2 fruit fly cellular contexts compared by ENCODE assay signal in the genomic region with DNA sequence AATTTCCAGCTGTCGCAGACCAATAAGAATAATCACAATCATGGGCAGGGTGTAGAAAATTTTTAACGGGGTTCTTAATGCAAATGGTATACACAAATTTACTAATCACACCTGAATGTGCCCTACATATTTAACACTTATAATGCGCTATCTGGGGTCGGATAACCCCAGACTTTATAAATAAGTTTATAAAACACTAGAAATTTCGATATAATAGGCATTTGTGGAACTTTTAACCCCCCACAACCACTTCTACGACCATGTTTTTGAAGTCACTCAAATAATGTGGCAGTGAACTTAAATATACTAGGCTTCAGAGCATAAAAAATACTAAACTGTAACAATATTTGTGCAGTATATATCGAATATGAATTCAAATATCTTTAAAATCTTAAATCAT.
TF ChIP-seq lines count a peak whose summit lies in the region.

A gene (minus strand): TSS at position 264 of the 400 bp plus-strand sequence.

TF ChIP-seq in whole organism, embryonic, 481 proteins besides CTCF, POLR2A, EP300 and RAD21 (continued from another document and continues in another):
- peak; percentile 98 for TF ChIP-seq oc (tag; optimal IDR thresholded peaks at IDR 0.05; lab: Kevin White, UChicago)
- TF ChIP-seq sob (GFP tag; IDR thresholded peaks at IDR 0.05; lab: Robert Waterston, UW), result peak; percentile 98
- peak; percentile 95 for TF ChIP-seq ken (GFP tag; IDR thresholded peaks at IDR 0.05; lab: Robert Waterston, UW)
- peak; percentile 98 for TF ChIP-seq CG13894 (tag; optimal IDR thresholded peaks at IDR 0.05; lab: Kevin White, UChicago)
- TF ChIP-seq danr (GFP tag; IDR thresholded peaks at IDR 0.05; lab: Robert Waterston, UW), result peak; percentile 96
- peak; percentile 97 for TF ChIP-seq odd (GFP tag; optimal IDR thresholded peaks at IDR 0.05; lab: Kevin White, UChicago)
- peak; percentile 89 for TF ChIP-seq Myb (GFP tag; optimal IDR thresholded peaks at IDR 0.05; lab: Kevin White, UChicago)
- TF ChIP-seq Lhr (GFP tag; optimal IDR thresholded peaks at IDR 0.05; lab: Kevin White, UChicago), result peak; percentile 91
- no peak for TF ChIP-seq hb (GFP tag; IDR thresholded peaks at IDR 0.05; lab: Robert Waterston, UW; ENCODE audit: partially characterized antibody)
- peak; percentile 96 for TF ChIP-seq CG8089 (GFP tag; optimal IDR thresholded peaks at IDR 0.05; lab: Kevin White, UChicago)
- TF ChIP-seq Awh (GFP tag; IDR thresholded peaks at IDR 0.05; lab: Robert Waterston, UW), result peak; percentile 95
- TF ChIP-seq Hr78 (GFP tag; optimal IDR thresholded peaks at IDR 0.05; lab: Kevin White, UChicago), result peak in 1 of 2 experiments; percentile 90
- peak; percentile 96 for TF ChIP-seq H2.0 (GFP tag; IDR thresholded peaks at IDR 0.05; lab: Robert Waterston, UW)
- TF ChIP-seq ash1 (GFP tag; optimal IDR thresholded peaks at IDR 0.05; lab: Kevin White, UChicago), result peak; percentile 89
- TF ChIP-seq Oaz (GFP tag; IDR thresholded peaks at IDR 0.05; lab: Robert Waterston, UW), result peak; percentile 95
- peak; percentile 96 for TF ChIP-seq Blimp-1 (GFP tag; optimal IDR thresholded peaks at IDR 0.05; lab: Kevin White, UChicago)
- peak; percentile 98 for TF ChIP-seq CG34376 (GFP tag; optimal IDR thresholded peaks at IDR 0.05; lab: Kevin White, UChicago)
- TF ChIP-seq D19B (GFP tag; optimal IDR thresholded peaks at IDR 0.05; lab: Kevin White, UChicago), result peak; percentile 93
- peak; percentile 97 for TF ChIP-seq CG15696 (tag; optimal IDR thresholded peaks at IDR 0.05; lab: Kevin White, UChicago)
- peak; percentile 97 for TF ChIP-seq CG10147 (GFP tag; optimal IDR thresholded peaks at IDR 0.05; lab: Kevin White, UChicago)
- TF ChIP-seq CG8359 (GFP tag; optimal IDR thresholded peaks at IDR 0.05; lab: Kevin White, UChicago; ENCODE audit: borderline replicate concordance), result peak; percentile 91
- peak; percentile 98 for TF ChIP-seq CG18262 (tag; optimal IDR thresholded peaks at IDR 0.05; lab: Kevin White, UChicago)
- TF ChIP-seq CG4707 (GFP tag; optimal IDR thresholded peaks at IDR 0.05; lab: Kevin White, UChicago), result peak; percentile 94
- peak; percentile 95 for TF ChIP-seq peb (GFP tag; IDR thresholded peaks at IDR 0.05; lab: Robert Waterston, UW)
- peak; percentile 97 for TF ChIP-seq CG8388 (GFP tag; optimal IDR thresholded peaks at IDR 0.05; lab: Kevin White, UChicago)
- peak; percentile 97 for TF ChIP-seq CG11247 (GFP tag; IDR thresholded peaks at IDR 0.05; lab: Robert Waterston, UW)
- peak; percentile 97 for TF ChIP-seq caup (GFP tag; optimal IDR thresholded peaks at IDR 0.05; lab: Kevin White, UChicago; ENCODE audit: severe bottlenecking)
- peak; percentile 98 for TF ChIP-seq CG13775 (GFP tag; optimal IDR thresholded peaks at IDR 0.05; lab: Kevin White, UChicago)
- TF ChIP-seq HLH4C (GFP tag; IDR thresholded peaks at IDR 0.05; lab: Robert Waterston, UW; ENCODE audit: partially characterized antibody), result no peak
- peak; percentile 99 for TF ChIP-seq CoRest (tag; optimal IDR thresholded peaks at IDR 0.05; lab: Kevin White, UChicago)
- peak; percentile 92 for TF ChIP-seq C15 (GFP tag; IDR thresholded peaks at IDR 0.05; lab: Robert Waterston, UW)
- TF ChIP-seq CG12236 (GFP tag; optimal IDR thresholded peaks at IDR 0.05; lab: Kevin White, UChicago), result peak; percentile 95
- TF ChIP-seq lola (GFP tag; optimal IDR thresholded peaks at IDR 0.05; lab: Kevin White, UChicago), result peak in 1 of 3 experiments; percentile 97
- TF ChIP-seq tap (tag; optimal IDR thresholded peaks at IDR 0.05; lab: Kevin White, UChicago), result peak; percentile 97
- TF ChIP-seq TFAM (GFP tag; optimal IDR thresholded peaks at IDR 0.05; lab: Kevin White, UChicago), result peak; percentile 84
- TF ChIP-seq CG9609 (GFP tag; optimal IDR thresholded peaks at IDR 0.05; lab: Kevin White, UChicago), result peak; percentile 98
- TF ChIP-seq CG4404 (GFP tag; IDR thresholded peaks at IDR 0.05; lab: Robert Waterston, UW), result peak; percentile 97
- peak; percentile 98 for TF ChIP-seq CG17829 (tag; optimal IDR thresholded peaks at IDR 0.05; lab: Kevin White, UChicago)
- peak; percentile 98 for TF ChIP-seq CG12391 (tag; optimal IDR thresholded peaks at IDR 0.05; lab: Kevin White, UChicago)
- TF ChIP-seq CrebB (tag; optimal IDR thresholded peaks at IDR 0.05; lab: Kevin White, UChicago), result peak; percentile 96
- peak; percentile 94 for TF ChIP-seq ranshi (GFP tag; IDR thresholded peaks at IDR 0.05; lab: Robert Waterston, UW)
- peak; percentile 96 for TF ChIP-seq CG10462 (GFP tag; optimal IDR thresholded peaks at IDR 0.05; lab: Kevin White, UChicago)
- TF ChIP-seq ab (GFP tag; optimal IDR thresholded peaks at IDR 0.05; lab: Kevin White, UChicago), result peak; percentile 97
- peak; percentile 93 for TF ChIP-seq Vsx1 (GFP tag; optimal IDR thresholded peaks at IDR 0.05; lab: Kevin White, UChicago)
- TF ChIP-seq nerfin-2 (GFP tag; IDR thresholded peaks at IDR 0.05; lab: Robert Waterston, UW; ENCODE audit: partially characterized antibody), result no peak
- TF ChIP-seq shn (GFP tag; optimal IDR thresholded peaks at IDR 0.05; lab: Kevin White, UChicago), result peak; percentile 98
- TF ChIP-seq CG7556 (GFP tag; optimal IDR thresholded peaks at IDR 0.05; lab: Kevin White, UChicago), result peak; percentile 96
- peak; percentile 98 for TF ChIP-seq CG17359 (tag; optimal IDR thresholded peaks at IDR 0.05; lab: Kevin White, UChicago)
- TF ChIP-seq cato (GFP tag; optimal IDR thresholded peaks at IDR 0.05; lab: Kevin White, UChicago; ENCODE audit: borderline replicate concordance), result peak; percentile 95
- TF ChIP-seq pfk (GFP tag; optimal IDR thresholded peaks at IDR 0.05; lab: Kevin White, UChicago), result peak; percentile 69
- TF ChIP-seq pros (GFP tag; optimal IDR thresholded peaks at IDR 0.05; lab: Kevin White, UChicago), result peak; percentile 80
- no peak for TF ChIP-seq Kr (GFP tag; optimal IDR thresholded peaks at IDR 0.05; lab: Kevin White, UChicago)
- TF ChIP-seq Stat92E (GFP tag; optimal IDR thresholded peaks at IDR 0.05; lab: Kevin White, UChicago), result peak in 1 of 3 experiments; percentile 95
- peak; percentile 96 for TF ChIP-seq CG18764 (GFP tag; optimal IDR thresholded peaks at IDR 0.05; lab: Kevin White, UChicago)
- TF ChIP-seq stwl (tag; optimal IDR thresholded peaks at IDR 0.05; lab: Kevin White, UChicago), result peak; percentile 67
- peak; percentile 97 for TF ChIP-seq pnt (GFP tag; optimal IDR thresholded peaks at IDR 0.05; lab: Kevin White, UChicago)
- TF ChIP-seq abd-A (tag; optimal IDR thresholded peaks at IDR 0.05; lab: Kevin White, UChicago), result no peak
- TF ChIP-seq dmrt99B (tag; optimal IDR thresholded peaks at IDR 0.05; lab: Kevin White, UChicago), result peak; percentile 97
- TF ChIP-seq E2f1 (GFP tag; IDR thresholded peaks at IDR 0.05; lab: Robert Waterston, UW), result peak; percentile 96
- no peak for TF ChIP-seq usp (GFP tag; optimal IDR thresholded peaks at IDR 0.05; lab: Kevin White, UChicago)
- peak; percentile 95 for TF ChIP-seq org-1 (GFP tag; optimal IDR thresholded peaks at IDR 0.05; lab: Kevin White, UChicago)
- TF ChIP-seq CG9437 (GFP tag; optimal IDR thresholded peaks at IDR 0.05; lab: Kevin White, UChicago), result peak; percentile 90

TF ChIP-seq in whole organism, prepupa, 60 proteins besides CTCF, POLR2A, EP300 and RAD21 (continued from another document):
- TF ChIP-seq CG9139 (GFP tag; optimal IDR thresholded peaks at IDR 0.05; lab: Kevin White, UChicago) (peak; percentile 92), Lpt (GFP tag; optimal IDR thresholded peaks at IDR 0.05; lab: Kevin White, UChicago) (peak; percentile 97), net (GFP tag; optimal IDR thresholded peaks at IDR 0.05; lab: Kevin White, UChicago) (peak; percentile 98), CG6808 (GFP tag; optimal IDR thresholded peaks at IDR 0.05; lab: Kevin White, UChicago) (peak; percentile 97), CG6792 (GFP tag; optimal IDR thresholded peaks at IDR 0.05; lab: Kevin White, UChicago) (peak; percentile 98), CG11902 (GFP tag; optimal IDR thresholded peaks at IDR 0.05; lab: Kevin White, UChicago) (peak; percentile 97), Sox102F (GFP tag; optimal IDR thresholded peaks at IDR 0.05; lab: Kevin White, UChicago) (peak; percentile 99), fd59A (GFP tag; optimal IDR thresholded peaks at IDR 0.05; lab: Kevin White, UChicago) (peak; percentile 96), esn (GFP tag; optimal IDR thresholded peaks at IDR 0.05; lab: Kevin White, UChicago) (peak; percentile 99), pdm3 (GFP tag; optimal IDR thresholded peaks at IDR 0.05; lab: Kevin White, UChicago) (peak; percentile 99)
TF ChIP-seq in whole organism, prepupa: peak in this region for 55.
